Worm (Caenorhabditis elegans) whole organism, midembryonic: ENCODE measurements around the gene F25B3.2.
"Not testable (repeated sequence)": the region's sequence is repeated elsewhere in the genome, so short reads cannot be mapped to it uniquely, and the experiment has no call there.

Experiments
- T22C8.4 ChIP-seq: fragments of 200-800 bp; sonication (Bioruptor generic); IDR thresholded peaks from 2 replicates; pipeline ENCODE4 v1.3.6; 2022; ENCODE audit warnings: missing genetic modification characterization, missing compliant biosample characterization
- cog-1 ChIP-seq: sonication (generic microtip); optimal IDR thresholded peaks from 2 replicates; lab custom pipeline; 2016; ENCODE audit warnings: missing genetic modification characterization, missing compliant biosample characterization
- flt-1 ChIP-seq: fragments of 200-800 bp; sonication (Bioruptor generic); IDR thresholded peaks from 2 replicates; pipeline ENCODE4 v1.3.6; 2022; ENCODE audit warnings: missing genetic modification characterization, missing compliant biosample characterization
- klf-2 ChIP-seq: fragments of 200-800 bp; sonication (Bioruptor generic); conservative IDR thresholded peaks from 2 replicates; pipeline ENCODE4 v1.3.6; 2022; ENCODE audit warnings: missing genetic modification reagents, missing genetic modification characterization, missing compliant biosample characterization
- med-1 ChIP-seq: sonication (generic microtip); optimal IDR thresholded peaks from 2 replicates; lab custom pipeline; 2017; ENCODE audit warnings: missing genetic modification characterization, mild to moderate bottlenecking, missing compliant biosample characterization, antibody characterized with exemption, missing genetic modification reagents; ENCODE audit not compliant: insufficient read depth
- ref-1 ChIP-seq: fragments of 200-800 bp; sonication (Bioruptor generic); conservative IDR thresholded peaks from 2 replicates; pipeline ENCODE4 v1.3.6; 2022; ENCODE audit warnings: missing genetic modification reagents, missing genetic modification characterization, missing compliant biosample characterization
- tab-1 ChIP-seq: fragments of 200-800 bp; sonication (Bioruptor generic); IDR thresholded peaks from 2 replicates; pipeline ENCODE4 v1.3.6; 2022; ENCODE audit warnings: missing genetic modification characterization, missing compliant biosample characterization
- ztf-23 ChIP-seq: fragments of 200-800 bp; sonication (Bioruptor generic); IDR thresholded peaks from 2 replicates; pipeline ENCODE4 v1.3.6; 2022; ENCODE audit warnings: missing genetic modification reagents, missing genetic modification characterization, missing compliant biosample characterization
- ztf-29 ChIP-seq: fragments of 200-800 bp; sonication (Bioruptor generic); IDR thresholded peaks from 2 replicates; pipeline ENCODE4 v1.3.6; 2022; ENCODE audit warnings: missing genetic modification reagents, missing genetic modification characterization, missing compliant biosample characterization

ce11 chrV:9603488-9603887 is 26.4 kb downstream of the F25B3.2 start:
- not testable (repeated sequence) for TF ChIP-seq ztf-29 (GFP tag; lab: Robert Waterston, UW); klf-2 (GFP tag; lab: Robert Waterston, UW); med-1; tab-1 (GFP tag; lab: Robert Waterston, UW); cog-1; T22C8.4 (GFP tag; lab: Robert Waterston, UW); ref-1 (GFP tag; lab: Robert Waterston, UW); ztf-23 (GFP tag; lab: Robert Waterston, UW)
- peak; percentile 75; the same call in 1 of the 2 replicates for TF ChIP-seq flt-1 (GFP tag; lab: Robert Waterston, UW)
